Fruit fly (Drosophila melanogaster): ENCODE results near the gene PolI.

DNA sequence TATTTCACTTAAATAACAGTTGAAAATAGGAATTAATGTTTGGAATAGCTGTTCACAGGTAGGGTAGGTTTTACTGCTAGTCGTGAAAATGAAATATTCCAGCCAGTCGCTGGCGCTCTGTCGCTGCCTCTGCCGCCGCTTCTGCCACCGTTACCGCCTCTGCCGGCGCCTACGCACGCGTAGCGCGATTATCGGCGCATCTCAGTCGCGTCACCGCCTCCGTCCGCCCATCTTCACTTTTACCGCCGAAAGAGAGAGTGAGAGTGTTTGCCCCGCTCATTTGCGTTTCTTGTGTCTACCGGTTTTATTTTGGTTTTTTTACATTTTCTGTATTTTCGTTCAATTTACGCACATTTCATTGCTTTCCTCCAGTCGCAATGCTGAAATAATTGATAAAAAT is 18.2 kb downstream of the PolI start:
- TF ChIP-seq insv (optimal IDR thresholded peaks at IDR 0.05) (no peak), psq (optimal IDR thresholded peaks at IDR 0.05) (no peak), h (optimal IDR thresholded peaks at IDR 0.05) (no peak)

All from Kc167 (cell line).